Worm (Caenorhabditis elegans) whole organism, late embryonic: ENCODE data around the gene pxn-2.

Experiments
- C08G9.2 ChIP-seq: sonication (generic microtip); optimal IDR thresholded peaks from 2 replicates; lab custom pipeline; 2016; ENCODE audit warnings: mild to moderate bottlenecking, missing genetic modification characterization, moderate library complexity, missing compliant biosample characterization
- C38D4.7 ChIP-seq: fragments of 200-800 bp; sonication (Bioruptor generic); optimal IDR thresholded peaks from 2 replicates; lab custom pipeline; 2018; ENCODE audit warnings: mild to moderate bottlenecking, missing genetic modification characterization, moderate library complexity, missing compliant biosample characterization
- K09A11.1 ChIP-seq: sonication (generic microtip); optimal IDR thresholded peaks from 2 replicates; lab custom pipeline; 2017; ENCODE audit warnings: antibody characterized with exemption, mild to moderate bottlenecking, missing genetic modification characterization, missing compliant biosample characterization; ENCODE audit not compliant: insufficient read depth
- Y22D7AL.16 ChIP-seq: sonication (generic microtip); optimal IDR thresholded peaks from 2 replicates; lab custom pipeline; 2016; ENCODE audit warnings: missing genetic modification characterization, missing compliant biosample characterization
- ama-1 ChIP-seq: fragments of 150-350 bp; optimal IDR thresholded peaks from 2 replicates; lab custom pipeline; 2014
- ceh-14 ChIP-seq: sonication (generic microtip); optimal IDR thresholded peaks from 2 replicates; lab custom pipeline; 2016; ENCODE audit warnings: missing genotype, missing genetic modification characterization, missing compliant biosample characterization
- ceh-18 ChIP-seq: sonication (generic microtip); optimal IDR thresholded peaks from 2 replicates; lab custom pipeline; 2016; ENCODE audit warnings: missing genetic modification characterization, missing compliant biosample characterization
- ceh-19 ChIP-seq: fragments of 200-800 bp; sonication (Bioruptor generic); optimal IDR thresholded peaks from 2 replicates; lab custom pipeline; 2018; ENCODE audit warnings: mild to moderate bottlenecking, missing genetic modification characterization, missing compliant biosample characterization
- ceh-24 ChIP-seq: sonication (generic microtip); optimal IDR thresholded peaks from 2 replicates; lab custom pipeline; 2016; ENCODE audit warnings: mild to moderate bottlenecking, missing genetic modification characterization, missing compliant biosample characterization
- ceh-30 ChIP-seq: fragments of 150-350 bp; optimal IDR thresholded peaks from 2 replicates; lab custom pipeline; 2014; ENCODE audit warnings: missing biosample characterization, missing genetic modification characterization
- ceh-34 ChIP-seq: sonication (generic microtip); optimal IDR thresholded peaks from 2 replicates; lab custom pipeline; 2016; ENCODE audit warnings: mild to moderate bottlenecking, missing genetic modification characterization, missing compliant biosample characterization
- ceh-6 ChIP-seq: fragments of 200-800 bp; sonication (Bioruptor generic); optimal IDR thresholded peaks from 2 replicates; lab custom pipeline; 2018; ENCODE audit warnings: mild to moderate bottlenecking, missing genetic modification characterization, missing compliant biosample characterization
- dmd-4 ChIP-seq: sonication (generic microtip); optimal IDR thresholded peaks from 2 replicates; lab custom pipeline; 2016; ENCODE audit warnings: borderline replicate concordance, missing genetic modification characterization, missing compliant biosample characterization
- dve-1 ChIP-seq: sonication (generic microtip); optimal IDR thresholded peaks from 2 replicates; lab custom pipeline; 2017; ENCODE audit warnings: antibody characterized with exemption, mild to moderate bottlenecking, missing genetic modification characterization, missing compliant biosample characterization
- elt-2 ChIP-seq: sonication (generic microtip); optimal IDR thresholded peaks from 2 replicates; lab custom pipeline; 2016; ENCODE audit warnings: missing genetic modification reagents, missing genetic modification characterization, missing compliant biosample characterization
- elt-4 ChIP-seq: sonication (generic microtip); optimal IDR thresholded peaks from 2 replicates; lab custom pipeline; 2016; ENCODE audit warnings: missing genetic modification characterization, missing compliant biosample characterization
- eyg-1 ChIP-seq: sonication (generic microtip); optimal IDR thresholded peaks from 2 replicates; lab custom pipeline; 2016; ENCODE audit warnings: missing genotype, missing genetic modification characterization, missing compliant biosample characterization
- fax-1 ChIP-seq: sonication (generic microtip); optimal IDR thresholded peaks from 2 replicates; lab custom pipeline; 2016; ENCODE audit warnings: missing genotype, missing genetic modification characterization, missing compliant biosample characterization
- fkh-10 ChIP-seq: fragments of 150-350 bp; optimal IDR thresholded peaks from 2 replicates; lab custom pipeline; 2014; ENCODE audit warnings: missing biosample characterization, missing genetic modification reagents, missing genetic modification characterization
- fkh-6 ChIP-seq: sonication (generic microtip); optimal IDR thresholded peaks from 2 replicates; lab custom pipeline; 2016; ENCODE audit warnings: missing genetic modification characterization, missing compliant biosample characterization
- gmeb-2 ChIP-seq: sonication (generic microtip); optimal IDR thresholded peaks from 2 replicates; lab custom pipeline; 2016; ENCODE audit warnings: missing genetic modification characterization, inconsistent platforms, missing compliant biosample characterization
- hlh-13 ChIP-seq: fragments of 200-800 bp; sonication (Bioruptor generic); optimal IDR thresholded peaks from 2 replicates; lab custom pipeline; 2018; ENCODE audit warnings: mild to moderate bottlenecking, missing genetic modification characterization, missing compliant biosample characterization
- hlh-15 ChIP-seq: sonication (generic microtip); optimal IDR thresholded peaks from 2 replicates; lab custom pipeline; 2016; ENCODE audit warnings: missing genetic modification characterization, missing compliant biosample characterization
- hlh-8 ChIP-seq: sonication (generic microtip); optimal IDR thresholded peaks from 2 replicates; lab custom pipeline; 2016; ENCODE audit warnings: missing genotype, missing genetic modification characterization, missing compliant biosample characterization
- lim-6 ChIP-seq: sonication (generic microtip); optimal IDR thresholded peaks from 2 replicates; lab custom pipeline; 2016; ENCODE audit warnings: missing genetic modification characterization, missing compliant biosample characterization
- lin-11 ChIP-seq: fragments of 200-800 bp; sonication (Bioruptor generic); optimal IDR thresholded peaks from 2 replicates; lab custom pipeline; 2018; ENCODE audit warnings: mild to moderate bottlenecking, missing genetic modification characterization, missing compliant biosample characterization
- nfya-1 ChIP-seq: sonication (generic microtip); optimal IDR thresholded peaks from 2 replicates; lab custom pipeline; 2017; ENCODE audit warnings: missing genetic modification characterization, mild to moderate bottlenecking, missing compliant biosample characterization, antibody characterized with exemption, moderate library complexity
- npax-4 ChIP-seq: sonication (generic microtip); optimal IDR thresholded peaks from 2 replicates; lab custom pipeline; 2016; ENCODE audit warnings: missing genetic modification characterization, missing compliant biosample characterization
- odd-2 ChIP-seq: sonication (generic microtip); optimal IDR thresholded peaks from 2 replicates; lab custom pipeline; 2017; ENCODE audit warnings: antibody characterized with exemption, mild to moderate bottlenecking, missing genetic modification characterization, missing compliant biosample characterization
- pag-3 ChIP-seq: sonication (generic microtip); optimal IDR thresholded peaks from 2 replicates; lab custom pipeline; 2016; ENCODE audit warnings: missing compliant biosample characterization, missing genetic modification characterization, borderline replicate concordance
- pat-9 ChIP-seq: fragments of 200-800 bp; sonication (Bioruptor generic); optimal IDR thresholded peaks from 2 replicates; lab custom pipeline; 2018; ENCODE audit warnings: mild to moderate bottlenecking, missing genetic modification characterization, moderate library complexity, missing compliant biosample characterization
- pha-2 ChIP-seq: sonication (generic microtip); optimal IDR thresholded peaks from 2 replicates; lab custom pipeline; 2017; ENCODE audit warnings: mild to moderate bottlenecking, missing genetic modification characterization, missing compliant biosample characterization
- pha-4 ChIP-seq: fragments of 150-350 bp; optimal IDR thresholded peaks from 2 replicates; lab custom pipeline; 2018; ENCODE audit warnings: missing biosample characterization, missing genetic modification reagents, missing genetic modification characterization
- pqm-1 ChIP-seq: sonication (generic microtip); optimal IDR thresholded peaks from 2 replicates; lab custom pipeline; 2016; ENCODE audit warnings: missing genetic modification characterization, missing compliant biosample characterization
- rnt-1 ChIP-seq: sonication (generic microtip); optimal IDR thresholded peaks from 2 replicates; lab custom pipeline; 2016; ENCODE audit warnings: missing genetic modification characterization, missing compliant biosample characterization
- sdc-2 ChIP-seq: sonication (generic microtip); optimal IDR thresholded peaks from 2 replicates; lab custom pipeline; 2016; ENCODE audit warnings: missing genotype, missing genetic modification characterization, missing compliant biosample characterization
- sox-2 ChIP-seq: fragments of 200-800 bp; sonication (Bioruptor generic); IDR thresholded peaks from 2 replicates; pipeline ENCODE4 v1.3.6; 2022; ENCODE audit warnings: missing genetic modification reagents, missing genetic modification characterization, missing compliant biosample characterization
- tbx-2 ChIP-seq: sonication (generic microtip); optimal IDR thresholded peaks from 2 replicates; lab custom pipeline; 2016; ENCODE audit warnings: missing genetic modification characterization, missing compliant biosample characterization
- tbx-7 ChIP-seq: sonication (generic microtip); optimal IDR thresholded peaks from 2 replicates; lab custom pipeline; 2016; ENCODE audit warnings: missing genotype, missing genetic modification characterization, missing compliant biosample characterization
- ttx-3 ChIP-seq: sonication (generic microtip); optimal IDR thresholded peaks from 2 replicates; lab custom pipeline; 2016; ENCODE audit warnings: missing genetic modification reagents, missing genetic modification characterization, missing compliant biosample characterization
- unc-42 ChIP-seq: sonication (generic microtip); optimal IDR thresholded peaks from 2 replicates; lab custom pipeline; 2016; ENCODE audit warnings: missing genotype, missing genetic modification characterization, missing compliant biosample characterization
- unc-55 ChIP-seq: sonication (generic microtip); optimal IDR thresholded peaks from 2 replicates; lab custom pipeline; 2017; ENCODE audit warnings: missing biosample characterization, missing genetic modification reagents, missing genetic modification characterization
- ztf-16 ChIP-seq: sonication (generic microtip); optimal IDR thresholded peaks from 2 replicates; lab custom pipeline; 2017; ENCODE audit warnings: missing genetic modification characterization, missing compliant biosample characterization

Gene pxn-2

ce11 chrX:10963453-10964046, 15.5 kb downstream of the pxn-2 start, which contains the start of gene nas-10 (continued):
- TF ChIP-seq C38D4.7 (GFP tag; lab: Kevin White, UChicago) (peak; percentile 73), Y22D7AL.16 (peak; percentile 72), unc-55 (GFP tag; lab: Kevin White, UChicago) (no peak), lim-6 (tag; lab: Kevin White, UChicago) (peak; percentile 46), fkh-10 (GFP tag; lab: Kevin White, UChicago) (no peak), pat-9 (tag; lab: Kevin White, UChicago) (peak; percentile 86), hlh-13 (GFP tag; lab: Kevin White, UChicago) (peak; percentile 64), nfya-1 (tag; lab: Kevin White, UChicago) (peak; percentile 56), npax-4 (tag; lab: Kevin White, UChicago) (peak; percentile 68), fax-1 (peak; percentile 77), elt-4 (tag; lab: Kevin White, UChicago) (no peak), dve-1 (tag; lab: Kevin White, UChicago) (peak; percentile 40), rnt-1 (tag; lab: Kevin White, UChicago) (peak; percentile 33), sox-2 (peak; percentile 51), K09A11.1 (tag; lab: Kevin White, UChicago) (peak; percentile 75), ztf-16 (tag; lab: Kevin White, UChicago) (peak; percentile 85), hlh-8 (tag; lab: Kevin White, UChicago) (peak; percentile 82), eyg-1 (tag; lab: Kevin White, UChicago) (peak; percentile 73), pha-4 (no peak), ceh-34 (peak; percentile 82), ceh-18 (peak; percentile 47), hlh-15 (tag; lab: Kevin White, UChicago) (peak; percentile 58), dmd-4 (peak; percentile 60), pha-2 (tag; lab: Kevin White, UChicago) (peak; percentile 57), tbx-7 (tag; lab: Kevin White, UChicago) (peak; percentile 21), lin-11 (tag; lab: Kevin White, UChicago) (peak; percentile 73), pag-3 (peak; percentile 14), ceh-14 (peak; percentile 60), sdc-2 (tag; lab: Kevin White, UChicago) (peak; percentile 84)
- TF ChIP-seq, all 69 proteins: peak for 58

ce11 chrX:10961724-10962123, 17.4 kb downstream of the pxn-2 start:
- TF ChIP-seq ceh-30 (tag; lab: Kevin White, UChicago) (no peak), pha-2 (tag; lab: Kevin White, UChicago) (no peak), fkh-6 (tag; lab: Kevin White, UChicago) (no peak), ceh-14 (no peak), npax-4 (tag; lab: Kevin White, UChicago) (no peak), pqm-1 (tag; lab: Kevin White, UChicago) (no peak), ttx-3 (no peak), rnt-1 (tag; lab: Kevin White, UChicago) (no peak), elt-2 (tag; lab: Kevin White, UChicago) (no peak), ceh-6 (GFP tag; lab: Kevin White, UChicago) (no peak), tbx-2 (tag; lab: Kevin White, UChicago) (no peak), unc-42 (tag; lab: Kevin White, UChicago) (no peak)

ce11 chrX:10959136-10959535, 19.9 kb downstream of the pxn-2 start, which contains the start of gene K09C8.2:
K09C8.2 (plus strand) TSS chrX:10959436.
- TF ChIP-seq ceh-19 (GFP tag; lab: Kevin White, UChicago) (no peak), lim-6 (tag; lab: Kevin White, UChicago) (no peak), sdc-2 (tag; lab: Kevin White, UChicago) (no peak), tbx-2 (tag; lab: Kevin White, UChicago) (no peak), pha-2 (tag; lab: Kevin White, UChicago) (no peak), gmeb-2 (tag; lab: Kevin White, UChicago) (no peak), Y22D7AL.16 (no peak), ama-1 (lab: Kevin White, UChicago) (no peak), ceh-24 (no peak), pqm-1 (tag; lab: Kevin White, UChicago) (no peak), C08G9.2 (no peak), odd-2 (tag; lab: Kevin White, UChicago) (no peak)
